Fruit fly (Drosophila melanogaster): ENCODE data around the gene CG7706.

Gene CG7706

dm6 chr3R:18671112-18671729 is 6.4 kb upstream of the CG7706 start, which contains the start of gene CG31230 (continued):
- TF ChIP-seq CG12391 (tag; optimal IDR thresholded peaks at IDR 0.05) (no peak), CrebB (tag; optimal IDR thresholded peaks at IDR 0.05) (no peak), CG1529 (GFP tag; optimal IDR thresholded peaks at IDR 0.05) (no peak), CG8478 (optimal IDR thresholded peaks at IDR 0.05) (no peak), Hr78 (GFP tag; optimal IDR thresholded peaks at IDR 0.05) (peak in 1 of 2 experiments; percentile 30), Hr51 (GFP tag; optimal IDR thresholded peaks at IDR 0.05) (no peak), mirr (GFP tag; optimal IDR thresholded peaks at IDR 0.05) (peak; percentile 0), stc (GFP tag; IDR thresholded peaks at IDR 0.05) (no peak), odd (GFP tag; optimal IDR thresholded peaks at IDR 0.05) (no peak), mld (GFP tag; IDR thresholded peaks at IDR 0.05; ENCODE audit: partially characterized antibody) (no peak), CG13287 (GFP tag; IDR thresholded peaks at IDR 0.05; ENCODE audit: partially characterized antibody) (no peak), HmgZ (tag; optimal IDR thresholded peaks at IDR 0.05) (peak; percentile 41), D (optimal IDR thresholded peaks at IDR 0.05) (no peak), D (GFP tag; optimal IDR thresholded peaks at IDR 0.05) (no peak), Myb (GFP tag; optimal IDR thresholded peaks at IDR 0.05) (no peak), sug (tag; optimal IDR thresholded peaks at IDR 0.05) (peak; percentile 16), z (GFP tag; IDR thresholded peaks at IDR 0.05) (0 out of 3 replicates have a peak, but pooled peaks have one; percentile 6), GATAe (GFP tag; conservative IDR thresholded peaks at IDR 0.05) (peak; percentile 71; the same call in 1 of the 2 replicates), tna (GFP tag; IDR thresholded peaks at IDR 0.05; ENCODE audit: partially characterized antibody) (no peak), Jarid2 (GFP tag; optimal IDR thresholded peaks at IDR 0.05) (peak; percentile 50), CG11695 (GFP tag; IDR thresholded peaks at IDR 0.05) (peak; percentile 13; the same call in 1 of the 3 replicates), Doc3 (GFP tag; IDR thresholded peaks at IDR 0.05; ENCODE audit: partially characterized antibody) (no peak), exex (tag; optimal IDR thresholded peaks at IDR 0.05) (peak; percentile 62), grn (GFP tag; optimal IDR thresholded peaks at IDR 0.05) (peak; percentile 4), zen2 (GFP tag; IDR thresholded peaks at IDR 0.05; ENCODE audit: partially characterized antibody) (no peak), unpg (GFP tag; optimal IDR thresholded peaks at IDR 0.05) (no peak), CG14965 (GFP tag; optimal IDR thresholded peaks at IDR 0.05; ENCODE audit: borderline replicate concordance) (no peak), Med (GFP tag) (peak; percentile 39), CG14050 (GFP tag; IDR thresholded peaks at IDR 0.05) (no peak), B-H2 (GFP tag; optimal IDR thresholded peaks at IDR 0.05) (peak; percentile 1), H15 (GFP tag; IDR thresholded peaks at IDR 0.05) (no peak)

- TF ChIP-seq ewg (GFP tag; optimal IDR thresholded peaks at IDR 0.05) (peak; percentile 15), CG3163 (GFP tag; optimal IDR thresholded peaks at IDR 0.05) (no peak), CG10274 (GFP tag; optimal IDR thresholded peaks at IDR 0.05) (no peak), kni (GFP tag; optimal IDR thresholded peaks at IDR 0.05) (no peak), CG6765 (GFP tag; optimal IDR thresholded peaks at IDR 0.05) (no peak), Sox102F (GFP tag; optimal IDR thresholded peaks at IDR 0.05) (no peak), CG9437 (GFP tag; optimal IDR thresholded peaks at IDR 0.05) (no peak), Deaf1 (tag; optimal IDR thresholded peaks at IDR 0.05) (peak; percentile 86), Nf-YC (tag; optimal IDR thresholded peaks at IDR 0.05) (peak; percentile 47), Drgx (GFP tag; IDR thresholded peaks at IDR 0.05) (0 out of 2 replicates have a peak, but pooled peaks have one; percentile 6), nerfin-1 (tag; optimal IDR thresholded peaks at IDR 0.05) (peak; percentile 68), Hr3 (GFP tag; optimal IDR thresholded peaks at IDR 0.05) (no peak), CG7271 (tag; optimal IDR thresholded peaks at IDR 0.05) (no peak), CG34422 (GFP tag; IDR thresholded peaks at IDR 0.05) (no peak), CG14441 (GFP tag; IDR thresholded peaks at IDR 0.05) (no peak)
Measured at dm6 chr3R:18680332-18680731, 2.7 kb downstream of the CG7706 start, which contains the start of the genes CG46318 and ChT. CG46318 (plus strand) TSS chr3R:18680604. ChT (plus strand) TSS chr3R:18680604.
